Worm (Caenorhabditis elegans): ENCODE data around the gene trim-21.

- no peak for TF ChIP-seq ztf-29 (GFP tag; IDR thresholded peaks at IDR 0.05)
- no peak for TF ChIP-seq ztf-23 (GFP tag; IDR thresholded peaks at IDR 0.05)
Measured at ce11 chrII:2356795-2357194, 44.1 kb upstream of the trim-21 start, which contains the start of gene F43C11.1.
